Fruit fly (Drosophila melanogaster) whole organism, pupa: ENCODE measurements around the gene CG6878.

Experiments used
- CG10348 ChIP-seq: fragments of 200-800 bp; sonication (Bioruptor generic); IDR thresholded peaks from 2 replicates; pipeline ENCODE4 v1.3.6; 2022; ENCODE audit warnings: missing biosample characterization, missing genetic modification characterization
- CG12605 ChIP-seq: fragments of 200-800 bp; sonication (Bioruptor generic); IDR thresholded peaks from 2 replicates; pipeline ENCODE4 v1.3.6; 2022; ENCODE audit warnings: missing biosample characterization, missing genetic modification characterization
- CG13204 ChIP-seq: fragments of 200-800 bp; sonication (Bioruptor generic); optimal IDR thresholded peaks from 2 replicates; lab custom pipeline; 2018; ENCODE audit warnings: missing biosample characterization, mild to moderate bottlenecking, missing genetic modification characterization, moderate library complexity
- CG14655 ChIP-seq: fragments of 200-800 bp; sonication (Bioruptor generic); optimal IDR thresholded peaks from 3 replicates; lab custom pipeline; 2017; ENCODE audit warnings: mild to moderate bottlenecking, missing biosample characterization, missing genetic modification reagents, missing genetic modification characterization
- CG15710 ChIP-seq: fragments of 200-800 bp; sonication (Bioruptor generic); optimal IDR thresholded peaks from 2 replicates; lab custom pipeline; 2018; ENCODE audit warnings: missing biosample characterization, mild to moderate bottlenecking, missing genetic modification characterization, moderate library complexity
- CG17806 ChIP-seq: fragments of 200-800 bp; sonication (Bioruptor generic); optimal IDR thresholded peaks from 2 replicates; lab custom pipeline; 2018; ENCODE audit warnings: missing biosample characterization, mild to moderate bottlenecking, missing genetic modification characterization, moderate library complexity
- CG32121 ChIP-seq: fragments of 200-800 bp; sonication (Bioruptor generic); IDR thresholded peaks from 2 replicates; pipeline ENCODE4 v1.3.6; 2022; ENCODE audit warnings: missing biosample characterization, missing genetic modification characterization
- CG34367 ChIP-seq: fragments of 200-800 bp; sonication (Bioruptor generic); optimal IDR thresholded peaks from 2 replicates; lab custom pipeline; 2018; ENCODE audit warnings: missing biosample characterization, mild to moderate bottlenecking, missing genetic modification characterization
- CG4496 ChIP-seq: fragments of 200-800 bp; sonication (Bioruptor generic); IDR thresholded peaks from 3 replicates; pipeline ENCODE4 v1.3.6; 2022; ENCODE audit warnings: missing biosample characterization, missing genetic modification characterization
- CG8159 ChIP-seq: fragments of 200-800 bp; sonication (Bioruptor generic); optimal IDR thresholded peaks from 3 replicates; lab custom pipeline; 2018; ENCODE audit warnings: missing biosample characterization, mild to moderate bottlenecking, missing genetic modification characterization, moderate library complexity
- CG8301 ChIP-seq: fragments of 200-800 bp; sonication (Bioruptor generic); optimal IDR thresholded peaks from 2 replicates; lab custom pipeline; 2018; ENCODE audit warnings: missing biosample characterization, mild to moderate bottlenecking, missing genetic modification characterization
- CG9948 ChIP-seq: fragments of 200-800 bp; sonication (Bioruptor generic); optimal IDR thresholded peaks from 2 replicates; lab custom pipeline; 2018; ENCODE audit warnings: missing biosample characterization, mild to moderate bottlenecking, missing genetic modification characterization, moderate library complexity
- D1 ChIP-seq: fragments of 200-800 bp; sonication (Bioruptor generic); optimal IDR thresholded peaks from 2 replicates; lab custom pipeline; 2018; ENCODE audit warnings: missing biosample characterization, mild to moderate bottlenecking, missing genetic modification characterization, moderate library complexity
- EcR ChIP-seq: fragments of 200-800 bp; sonication (Bioruptor generic); optimal IDR thresholded peaks from 3 replicates; lab custom pipeline; 2019; ENCODE audit warnings: missing biosample characterization, missing genetic modification characterization, mild to moderate bottlenecking, moderate library complexity, missing genetic modification reagents
- Ets98B ChIP-seq: fragments of 200-800 bp; sonication (Bioruptor generic); IDR thresholded peaks from 2 replicates; pipeline ENCODE4 v1.3.6; 2022; ENCODE audit warnings: missing biosample characterization, missing genetic modification characterization
- Pif1A ChIP-seq: fragments of 200-800 bp; sonication (Bioruptor generic); optimal IDR thresholded peaks from 3 replicates; lab custom pipeline; 2016; ENCODE audit warnings: missing biosample characterization, missing genetic modification characterization
- Pif1B ChIP-seq: fragments of 200-800 bp; sonication (Bioruptor generic); optimal IDR thresholded peaks from 3 replicates; lab custom pipeline; 2016; ENCODE audit warnings: missing biosample characterization, missing genetic modification characterization
- Snoo ChIP-seq: fragments of 200-800 bp; sonication (Bioruptor generic); optimal IDR thresholded peaks from 3 replicates; lab custom pipeline; 2017; ENCODE audit warnings: missing biosample characterization, mild to moderate bottlenecking, missing genetic modification characterization, inconsistent platforms
- fd96Ca ChIP-seq: fragments of 200-800 bp; sonication (Bioruptor generic); IDR thresholded peaks from 3 replicates; pipeline ENCODE4 v1.3.6; 2022; ENCODE audit warnings: missing biosample characterization, missing genetic modification characterization
- gl ChIP-seq: fragments of 200-800 bp; sonication (Bioruptor generic); optimal IDR thresholded peaks from 2 replicates; lab custom pipeline; 2018; ENCODE audit warnings: missing biosample characterization, mild to moderate bottlenecking, missing genetic modification characterization
- rn ChIP-seq: fragments of 200-800 bp; sonication (Bioruptor generic); IDR thresholded peaks from 2 replicates; pipeline ENCODE4 v1.3.6; 2022; ENCODE audit warnings: missing biosample characterization, missing genetic modification characterization

CG6878 gene

DNA sequence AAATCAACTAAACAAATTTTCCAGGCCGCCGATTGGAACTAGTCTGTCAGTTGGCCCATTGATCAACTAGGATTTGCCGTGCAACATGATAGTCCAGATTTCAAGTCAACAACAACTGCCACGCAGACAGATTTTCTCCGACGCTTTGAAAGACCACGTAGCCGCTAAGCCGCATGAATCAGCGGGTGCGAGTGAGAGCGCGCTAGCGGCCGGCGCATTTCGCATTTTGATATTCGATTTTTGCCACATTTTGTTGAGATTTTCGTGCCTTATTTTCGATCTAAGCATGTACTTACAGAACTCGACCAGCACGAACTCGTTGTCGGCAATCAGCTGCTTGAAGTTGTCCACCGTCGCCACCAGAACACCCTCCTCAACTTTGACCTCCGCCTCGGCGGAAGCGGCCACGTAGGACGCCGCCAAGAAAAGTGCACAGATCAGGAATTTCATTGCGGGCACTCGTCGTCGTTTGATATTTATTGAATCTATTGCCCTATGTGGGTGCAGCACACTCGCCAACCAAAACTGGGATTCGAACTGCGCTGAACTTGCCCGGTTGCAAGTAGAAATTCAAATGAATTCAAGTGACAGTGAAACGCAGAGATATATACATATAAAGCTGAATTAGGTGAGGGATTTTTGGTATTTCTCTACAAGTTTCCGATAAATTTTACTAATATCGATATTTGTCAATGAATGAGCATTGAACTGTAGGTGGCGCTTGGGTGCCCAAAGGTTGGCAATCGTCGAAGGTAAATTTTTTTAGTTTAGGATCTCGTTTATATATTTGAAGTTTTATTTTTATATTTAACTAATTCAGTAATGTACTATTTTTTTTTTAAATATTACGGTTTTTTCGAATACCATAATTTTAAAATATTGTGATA is 19.4 kb upstream of the CG6878 start, which contains the start of gene Pdi:
Gene Pdi, minus strand, starts transcription at position 837 of the 887 bp plus-strand sequence.
- peak; percentile 36 for TF ChIP-seq Snoo (tag; lab: Kevin White, UChicago)
- TF ChIP-seq rn (GFP tag; lab: Robert Waterston, UW), result no peak
- TF ChIP-seq Pif1B (GFP tag; lab: Kevin White, UChicago), result peak; percentile 33
- peak; percentile 38; the same call in 1 of the 2 replicates for TF ChIP-seq Ets98B (GFP tag; lab: Robert Waterston, UW)
- TF ChIP-seq CG4496 (GFP tag; lab: Robert Waterston, UW), result 0 out of 3 replicates have a peak, but pooled peaks have one; percentile 39

- no peak for TF ChIP-seq gl (tag; lab: Kevin White, UChicago)
These were observed 18.5 kb upstream of the CG6878 start for dm6 chr3L:15143108-15143507.

dm6 chr3L:15143638-15144600 is 17.7 kb upstream of the CG6878 start, which contains the start of the genes CG32147 and Pex3:
TSS of gene CG32147 (minus strand) at chr3L:15144059.
TSS of gene Pex3 (plus strand) at chr3L:15144355.
- no peak for TF ChIP-seq CG13204 (GFP tag; lab: Kevin White, UChicago)
- TF ChIP-seq Pif1A, result no peak
- TF ChIP-seq, all 21 proteins: peak for 0

DNA sequence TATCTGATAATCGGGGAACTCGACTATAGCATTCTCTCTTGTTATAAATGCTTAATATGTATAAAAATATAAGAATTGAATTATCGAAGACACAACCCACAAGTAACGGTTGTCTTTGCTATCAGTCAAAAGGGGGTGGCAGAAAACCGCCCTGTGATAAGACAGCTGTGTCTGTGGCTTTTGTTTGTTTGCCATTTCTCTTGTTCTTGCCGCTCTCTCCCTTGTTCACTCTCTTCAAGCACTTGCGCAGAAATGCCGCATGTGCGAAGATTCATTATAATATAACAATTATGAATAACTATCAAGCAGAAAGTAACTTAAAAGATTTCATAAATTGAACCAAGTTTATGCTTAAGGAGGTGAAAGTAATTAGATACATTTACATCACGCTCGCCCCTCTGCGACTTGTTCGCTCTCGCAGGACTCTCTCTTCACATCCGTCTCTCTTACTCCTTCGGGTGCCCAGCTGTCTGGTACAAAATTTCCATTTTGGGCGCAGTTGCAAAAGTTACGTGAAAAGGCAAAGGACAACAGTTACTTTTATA is 14.9 kb upstream of the CG6878 start, which contains the start of gene FucTA:
Gene FucTA, plus strand, starts transcription at position 495 of the 545 bp plus-strand sequence.
- TF ChIP-seq Ets98B (GFP tag; lab: Robert Waterston, UW), result no peak
- no peak for TF ChIP-seq CG4496 (GFP tag; lab: Robert Waterston, UW)
- TF ChIP-seq CG34367 (tag; lab: Kevin White, UChicago), result no peak
- no peak for TF ChIP-seq Snoo (tag; lab: Kevin White, UChicago)
- no peak for TF ChIP-seq CG8301 (tag; lab: Kevin White, UChicago)
- TF ChIP-seq CG9948 (tag; lab: Kevin White, UChicago), result no peak
- no peak for TF ChIP-seq CG14655 (GFP tag; lab: Kevin White, UChicago)
- no peak for TF ChIP-seq Pif1A
- TF ChIP-seq rn (GFP tag; lab: Robert Waterston, UW), result no peak
- no peak for TF ChIP-seq CG32121 (GFP tag; lab: Robert Waterston, UW)
- no peak for TF ChIP-seq CG8159 (tag; lab: Kevin White, UChicago)
- TF ChIP-seq CG12605 (GFP tag; lab: Robert Waterston, UW), result no peak
- no peak for TF ChIP-seq fd96Ca (GFP tag; lab: Robert Waterston, UW)
- no peak for TF ChIP-seq CG13204 (GFP tag; lab: Kevin White, UChicago)
- no peak for TF ChIP-seq Pif1B (GFP tag; lab: Kevin White, UChicago)

DNA sequence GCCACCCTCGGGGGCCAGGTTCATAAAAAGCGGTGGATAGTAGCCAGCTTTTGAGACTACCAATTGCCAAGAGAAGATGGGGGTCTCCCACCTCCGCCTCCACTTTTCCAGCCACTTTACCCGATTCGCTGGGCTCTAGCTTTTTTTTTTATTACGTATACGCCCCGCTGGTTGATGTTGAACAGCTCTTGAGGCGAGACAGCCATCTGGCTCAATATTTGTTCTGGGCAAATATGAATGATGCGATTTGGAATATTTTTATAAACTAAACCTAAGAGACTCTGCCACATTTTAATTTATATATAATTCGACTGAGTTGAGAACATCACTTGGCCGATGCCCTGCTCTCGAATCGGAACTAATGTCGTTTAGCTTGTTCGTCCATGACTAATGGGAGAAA is 11.6 kb upstream of the CG6878 start:
- TF ChIP-seq D1 (tag; lab: Kevin White, UChicago) (no peak), fd96Ca (GFP tag; lab: Robert Waterston, UW) (no peak), CG17806 (tag; lab: Kevin White, UChicago) (no peak), gl (tag; lab: Kevin White, UChicago) (no peak), CG34367 (tag; lab: Kevin White, UChicago) (no peak), Pif1A (no peak), CG8159 (tag; lab: Kevin White, UChicago) (no peak), EcR (GFP tag; lab: Kevin White, UChicago) (no peak), CG12605 (GFP tag; lab: Robert Waterston, UW) (no peak), CG4496 (GFP tag; lab: Robert Waterston, UW) (no peak), CG10348 (GFP tag; lab: Robert Waterston, UW) (no peak), CG15710 (no peak), rn (GFP tag; lab: Robert Waterston, UW) (no peak)
